Worm (Caenorhabditis elegans): ENCODE measurements around the gene K04C2.2.

DNA sequence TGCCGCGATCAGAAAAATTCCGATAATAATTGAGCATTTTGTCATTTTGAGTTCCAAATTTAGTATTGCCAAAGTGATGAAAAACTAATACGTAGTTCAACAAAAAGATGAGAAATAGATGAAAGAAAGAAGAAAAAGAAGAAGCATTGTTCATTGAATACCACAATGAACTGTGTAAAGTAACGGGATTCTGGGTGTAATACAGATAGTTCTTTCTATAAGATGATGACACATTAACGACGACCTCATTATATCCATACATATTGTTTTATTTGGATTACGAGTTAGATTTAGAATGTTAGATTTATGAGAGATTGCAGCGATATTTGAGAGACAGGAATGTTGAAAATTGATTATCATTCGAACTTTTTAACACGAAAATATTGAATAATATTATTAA, 2.0 kb downstream of the K04C2.2 start, which contains the start of gene K04C2.5:
- TF ChIP-seq ama-1 (optimal IDR thresholded peaks at IDR 0.05) (no peak), ceh-36 (tag; optimal IDR thresholded peaks at IDR 0.05) (no peak), pes-1 (GFP tag; IDR thresholded peaks at IDR 0.05) (no peak), sea-1 (GFP tag; conservative IDR thresholded peaks at IDR 0.05) (no peak), tra-4 (tag; optimal IDR thresholded peaks at IDR 0.05) (no peak), hmg-4 (GFP tag; optimal IDR thresholded peaks at IDR 0.05) (no peak), flt-1 (GFP tag; IDR thresholded peaks at IDR 0.05) (no peak), B0310.2 (tag; optimal IDR thresholded peaks at IDR 0.05) (no peak), ets-7 (tag; optimal IDR thresholded peaks at IDR 0.05) (no peak), aly-1 (tag; optimal IDR thresholded peaks at IDR 0.05) (no peak), tbx-37 (GFP tag; conservative IDR thresholded peaks at IDR 0.05) (no peak), scrt-1 (GFP tag; IDR thresholded peaks at IDR 0.05) (no peak)

Measured in whole organism, early embryonic.